Worm (Caenorhabditis elegans) whole organism, L4/young adult: ENCODE data around the gene fezf-1.

Source experiments
- W03F9.2 ChIP-seq: fragments of 150-350 bp; optimal IDR thresholded peaks from 2 replicates; lab custom pipeline; 2014; ENCODE audit warnings: missing biosample characterization, missing genetic modification characterization
- him-1 ChIP-seq: sonication (generic microtip); optimal IDR thresholded peaks from 2 replicates; lab custom pipeline; 2016; ENCODE audit warnings: missing genotype, missing genetic modification reagents, missing genetic modification characterization, missing compliant biosample characterization

- TF ChIP-seq him-1 (tag; lab: Kevin White, UChicago): no peak
- no peak for TF ChIP-seq W03F9.2 (tag; lab: Kevin White, UChicago)
These were observed 6.1 kb downstream of the fezf-1 start, which contains the start of the genes ttbk-8.1 and Y38H8A.4 for ce11 chrIV:13472011-13472410.
